Worm (Caenorhabditis elegans) whole organism, young adult: ENCODE results near the gene F11A5.18.
A peak's percentile ranks its signal among the peaks of the same experiment; 100 is the strongest.

Experiments
- F10E7.11 ChIP-seq: sonication (generic microtip); optimal IDR thresholded peaks from 2 replicates; lab custom pipeline; 2017; ENCODE audit warnings: mild to moderate bottlenecking, missing genetic modification characterization, moderate library complexity, missing compliant biosample characterization
- F23B12.7 ChIP-seq: sonication (generic microtip); optimal IDR thresholded peaks from 2 replicates; lab custom pipeline; 2017; ENCODE audit warnings: missing genetic modification characterization, mild to moderate bottlenecking, missing compliant biosample characterization, antibody characterized with exemption, moderate library complexity; ENCODE audit not compliant: insufficient read depth
- F37B4.10 ChIP-seq: fragments of 200-800 bp; sonication (Bioruptor generic); IDR thresholded peaks from 2 replicates; pipeline ENCODE4 v1.3.6; 2022; ENCODE audit warnings: missing genetic modification characterization, missing compliant biosample characterization
- F39B2.1 ChIP-seq: fragments of 200-800 bp; sonication (Bioruptor generic); IDR thresholded peaks from 2 replicates; pipeline ENCODE4 v1.3.6; 2022; ENCODE audit warnings: missing genetic modification reagents, missing genetic modification characterization, missing compliant biosample characterization
- F55B11.4 ChIP-seq: sonication (generic microtip); optimal IDR thresholded peaks from 2 replicates; lab custom pipeline; 2016; ENCODE audit warnings: missing compliant biosample characterization, missing genetic modification characterization, borderline replicate concordance; ENCODE audit not compliant: insufficient read depth
- Y53F4B.3 ChIP-seq: fragments of 200-800 bp; sonication (Bioruptor generic); IDR thresholded peaks from 2 replicates; pipeline ENCODE4 v1.3.6; 2022; ENCODE audit warnings: missing genetic modification reagents, missing genetic modification characterization, missing compliant biosample characterization
- ama-1 ChIP-seq, 3 experiments: fragments of 150-350 bp in 1 of 3; sonication (generic microtip) in 2 of 3; optimal IDR thresholded peaks; 2 replicates each; lab custom pipeline; 2014 to 2018; ENCODE audit warnings: missing biosample characterization in 2 of 3, missing genetic modification characterization in 2 of 3, missing genetic modification reagents in 2 of 3
- aptf-3 ChIP-seq: fragments of 200-800 bp; sonication (Bioruptor generic); IDR thresholded peaks from 2 replicates; pipeline ENCODE4 v1.3.6; 2022; ENCODE audit warnings: missing genetic modification characterization, missing compliant biosample characterization
- attf-3 ChIP-seq: fragments of 200-800 bp; sonication (Bioruptor generic); conservative IDR thresholded peaks from 2 replicates; pipeline ENCODE4 v1.3.6; 2022; ENCODE audit warnings: missing genetic modification reagents, missing genetic modification characterization, missing compliant biosample characterization
- attf-6 ChIP-seq: fragments of 200-800 bp; sonication (Bioruptor generic); IDR thresholded peaks from 2 replicates; pipeline ENCODE4 v1.3.6; 2022; ENCODE audit warnings: missing genetic modification reagents, missing genetic modification characterization, missing compliant biosample characterization
- ccch-3 ChIP-seq: fragments of 200-800 bp; sonication (Bioruptor generic); optimal IDR thresholded peaks from 2 replicates; lab custom pipeline; 2018; ENCODE audit warnings: mild to moderate bottlenecking, missing genetic modification characterization, missing compliant biosample characterization
- ceh-27 ChIP-seq: fragments of 200-800 bp; sonication (Bioruptor generic); optimal IDR thresholded peaks from 2 replicates; lab custom pipeline; 2018; ENCODE audit warnings: mild to moderate bottlenecking, missing genetic modification characterization, moderate library complexity, missing compliant biosample characterization
- die-1 ChIP-seq: sonication (generic microtip); optimal IDR thresholded peaks from 2 replicates; lab custom pipeline; 2016; ENCODE audit warnings: missing genotype, mild to moderate bottlenecking, missing genetic modification characterization, missing compliant biosample characterization
- ets-4 ChIP-seq: fragments of 200-800 bp; sonication (Bioruptor generic); optimal IDR thresholded peaks from 2 replicates; lab custom pipeline; 2018; ENCODE audit warnings: mild to moderate bottlenecking, missing genetic modification characterization, missing compliant biosample characterization
- lsy-27 ChIP-seq: sonication (generic microtip); optimal IDR thresholded peaks from 2 replicates; lab custom pipeline; 2017; ENCODE audit warnings: missing genetic modification characterization, mild to moderate bottlenecking, missing compliant biosample characterization, antibody characterized with exemption, missing genotype, borderline replicate concordance; ENCODE audit not compliant: insufficient read depth
- madf-3 ChIP-seq: fragments of 200-800 bp; sonication (Bioruptor generic); IDR thresholded peaks from 2 replicates; pipeline ENCODE4 v1.3.6; 2022; ENCODE audit warnings: missing genetic modification reagents, missing genetic modification characterization, missing compliant biosample characterization
- madf-6 ChIP-seq: fragments of 200-800 bp; sonication (Bioruptor generic); IDR thresholded peaks from 2 replicates; pipeline ENCODE4 v1.3.6; 2022; ENCODE audit warnings: missing genetic modification reagents, missing genetic modification characterization, missing compliant biosample characterization
- mcd-1 ChIP-seq: fragments of 200-800 bp; sonication (Bioruptor generic); IDR thresholded peaks from 2 replicates; pipeline ENCODE4 v1.3.6; 2022; ENCODE audit warnings: missing genetic modification reagents, missing genetic modification characterization, missing compliant biosample characterization
- nhr-179 ChIP-seq: sonication (generic microtip); optimal IDR thresholded peaks from 2 replicates; lab custom pipeline; 2016; ENCODE audit warnings: mild to moderate bottlenecking, missing genetic modification characterization, missing compliant biosample characterization
- nhr-80 ChIP-seq: sonication (generic microtip); optimal IDR thresholded peaks from 2 replicates; lab custom pipeline; 2016; ENCODE audit warnings: missing genetic modification characterization, missing compliant biosample characterization
- rec-8 ChIP-seq, 2 experiments: sonication (generic microtip); optimal IDR thresholded peaks; 2 replicates each; lab custom pipeline; 2016; ENCODE audit warnings: mild to moderate bottlenecking in 2 of 2, missing genetic modification characterization in 2 of 2, missing genetic modification reagents in 2 of 2, missing genotype in 2 of 2, missing biosample characterization in 1 of 2, missing compliant biosample characterization in 1 of 2, moderate library complexity in 1 of 2
- rpc-1 ChIP-seq, 2 experiments: fragments of 150-350 bp in 1 of 2; sonication (generic microtip) in 1 of 2; optimal IDR thresholded peaks; 2 replicates each; lab custom pipeline; 2014 to 2018; ENCODE audit warnings: missing biosample characterization in 1 of 2, missing genetic modification characterization in 1 of 2, missing genetic modification reagents in 1 of 2, missing genotype in 1 of 2
- sptf-2 ChIP-seq: fragments of 200-800 bp; sonication (Bioruptor generic); optimal IDR thresholded peaks from 2 replicates; lab custom pipeline; 2018; ENCODE audit warnings: mild to moderate bottlenecking, missing genetic modification characterization, missing compliant biosample characterization
- unc-62 ChIP-seq: fragments of 150-350 bp; optimal IDR thresholded peaks from 2 replicates; lab custom pipeline; 2014; ENCODE audit warnings: missing biosample characterization, missing genetic modification reagents, missing genetic modification characterization
- zim-3 ChIP-seq: sonication (generic microtip); optimal IDR thresholded peaks from 2 replicates; lab custom pipeline; 2017; ENCODE audit warnings: mild to moderate bottlenecking, missing genetic modification characterization, moderate library complexity, missing compliant biosample characterization
- ztf-22 ChIP-seq: fragments of 200-800 bp; sonication (Bioruptor generic); optimal IDR thresholded peaks from 2 replicates; lab custom pipeline; 2018; ENCODE audit warnings: mild to moderate bottlenecking, missing genetic modification characterization, moderate library complexity, missing compliant biosample characterization
- ztf-28 ChIP-seq: fragments of 200-800 bp; sonication (Bioruptor generic); IDR thresholded peaks from 2 replicates; pipeline ENCODE4 v1.3.6; 2022; ENCODE audit warnings: missing genetic modification reagents, missing genetic modification characterization, missing compliant biosample characterization
- ztf-3 ChIP-seq: fragments of 200-800 bp; sonication (Bioruptor generic); optimal IDR thresholded peaks from 2 replicates; lab custom pipeline; 2018; ENCODE audit warnings: mild to moderate bottlenecking, missing genetic modification characterization, missing compliant biosample characterization

The F11A5.18 gene

ce11 chrV:16229439-16229838 is 26.7 kb downstream of the F11A5.18 start:
- TF ChIP-seq madf-3 (GFP tag; lab: Robert Waterston, UW), result no peak
- TF ChIP-seq attf-3 (GFP tag; lab: Robert Waterston, UW), result no peak
- TF ChIP-seq attf-6 (GFP tag; lab: Robert Waterston, UW), result no peak
- no peak for TF ChIP-seq ztf-22 (GFP tag; lab: Kevin White, UChicago)
- TF ChIP-seq nhr-179 (tag; lab: Kevin White, UChicago), result no peak
- TF ChIP-seq F37B4.10 (GFP tag; lab: Robert Waterston, UW), result no peak
- no peak for TF ChIP-seq aptf-3 (GFP tag; lab: Robert Waterston, UW)
- TF ChIP-seq ama-1 (optimal IDR thresholded peaks at IDR 0.05; lab: Kevin White, UChicago), result no peak
- no peak for TF ChIP-seq ama-1 (GFP tag; optimal IDR thresholded peaks at IDR 0.05; lab: Kevin White, UChicago)
- no peak for TF ChIP-seq F39B2.1 (GFP tag; lab: Robert Waterston, UW)
- TF ChIP-seq Y53F4B.3 (GFP tag; lab: Robert Waterston, UW), result no peak
- no peak for TF ChIP-seq unc-62 (GFP tag; lab: Kevin White, UChicago)
- TF ChIP-seq ets-4, result no peak
- TF ChIP-seq, all 124 proteins: peak for 0

ce11 chrV:16229896-16230295 is 27.2 kb downstream of the F11A5.18 start, which contains the start of the genes F21H7.2 and F21H7.12:
TSS of gene F21H7.2 (minus strand) at chrV:16229996.
TSS of gene F21H7.12 (plus strand) at chrV:16230165.
- TF ChIP-seq ccch-3 (GFP tag; lab: Kevin White, UChicago), result no peak
- TF ChIP-seq rpc-1 (optimal IDR thresholded peaks at IDR 0.05; lab: Kevin White, UChicago), result no peak
- no peak for TF ChIP-seq rpc-1 (tag; optimal IDR thresholded peaks at IDR 0.05; lab: Kevin White, UChicago)
- TF ChIP-seq rec-8 (tag; optimal IDR thresholded peaks at IDR 0.05; lab: Kevin White, UChicago), result no peak
- TF ChIP-seq F37B4.10 (GFP tag; lab: Robert Waterston, UW), result no peak
- TF ChIP-seq F55B11.4, result no peak
- no peak for TF ChIP-seq ztf-28 (GFP tag; lab: Robert Waterston, UW)
- no peak for TF ChIP-seq F10E7.11 (tag; lab: Kevin White, UChicago)

ce11 chrV:16232180-16232579 is 29.5 kb downstream of the F11A5.18 start, which contains the start of gene gst-22:
TSS of gene gst-22 (minus strand) at chrV:16232282.
- TF ChIP-seq ceh-27 (GFP tag; lab: Kevin White, UChicago), result no peak
- peak; percentile 51 for TF ChIP-seq nhr-80 (tag; lab: Kevin White, UChicago)
- TF ChIP-seq, all 124 proteins: peak for 1

- no peak for TF ChIP-seq lsy-27 (tag; lab: Kevin White, UChicago)
Observed at ce11 chrV:16233624-16234023, 30.9 kb downstream of the F11A5.18 start, which contains the start of gene clec-233. TSS of gene clec-233 (plus strand) at chrV:16233924.

ce11 chrV:16235135-16235534 is 32.4 kb downstream of the F11A5.18 start, which contains the start of gene F21H7.3:
TSS of gene F21H7.3 (minus strand) at chrV:16235235.
- TF ChIP-seq madf-6 (GFP tag; lab: Robert Waterston, UW) (no peak), die-1 (no peak)
- TF ChIP-seq, all 124 proteins: peak for 0

ce11 chrV:16235647-16236046 is 32.9 kb downstream of the F11A5.18 start, which contains the start of gene srh-98:
TSS of gene srh-98 (minus strand) at chrV:16235747.
- TF ChIP-seq ztf-3 (GFP tag; lab: Kevin White, UChicago), result no peak
- TF ChIP-seq F23B12.7 (tag; lab: Kevin White, UChicago), result no peak
- TF ChIP-seq ets-4, result no peak
- no peak for TF ChIP-seq mcd-1
- TF ChIP-seq zim-3 (tag; lab: Kevin White, UChicago), result no peak
- TF ChIP-seq sptf-2 (GFP tag; lab: Kevin White, UChicago), result no peak
